Fruit fly (Drosophila melanogaster): ENCODE measurements around the gene sdt.

sdt gene

DNA sequence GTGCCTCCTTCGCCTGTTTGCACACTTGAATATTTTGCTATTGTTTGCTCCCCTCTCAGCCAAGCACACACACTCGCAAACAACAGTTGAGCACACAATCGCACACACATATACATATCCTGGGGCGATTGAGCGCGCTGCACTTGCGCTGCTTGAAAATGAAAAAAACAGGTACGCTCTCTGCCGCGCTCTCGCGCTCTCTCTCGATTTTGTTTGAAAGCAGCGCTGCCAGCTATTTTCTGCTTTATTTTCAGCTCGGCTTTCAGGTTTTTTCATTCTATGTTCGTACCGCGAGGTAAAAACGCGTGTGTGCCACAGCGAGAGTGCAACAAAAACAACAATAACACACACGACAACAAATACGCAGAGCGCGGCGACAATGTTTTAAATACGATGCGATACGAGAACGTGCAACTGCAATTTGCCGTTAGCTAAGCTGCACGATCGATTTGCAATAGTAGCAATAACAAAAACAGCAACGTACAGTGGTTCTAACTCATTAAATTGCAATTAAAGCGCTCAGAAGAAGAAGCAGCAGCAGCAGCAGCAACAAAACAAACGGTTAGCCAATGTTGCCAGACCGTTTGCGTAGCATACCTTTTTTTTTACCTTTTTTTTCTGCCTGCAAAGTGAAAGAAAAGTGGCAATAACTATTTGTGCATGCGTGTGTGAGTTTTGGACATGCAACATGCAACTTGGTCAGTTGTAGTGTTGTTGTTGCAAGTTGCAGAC lies 37.7 kb downstream of the sdt start:
- no peak for TF ChIP-seq CG17801 (GFP tag; optimal IDR thresholded peaks at IDR 0.05; ENCODE audit: partially characterized antibody)

DNA sequence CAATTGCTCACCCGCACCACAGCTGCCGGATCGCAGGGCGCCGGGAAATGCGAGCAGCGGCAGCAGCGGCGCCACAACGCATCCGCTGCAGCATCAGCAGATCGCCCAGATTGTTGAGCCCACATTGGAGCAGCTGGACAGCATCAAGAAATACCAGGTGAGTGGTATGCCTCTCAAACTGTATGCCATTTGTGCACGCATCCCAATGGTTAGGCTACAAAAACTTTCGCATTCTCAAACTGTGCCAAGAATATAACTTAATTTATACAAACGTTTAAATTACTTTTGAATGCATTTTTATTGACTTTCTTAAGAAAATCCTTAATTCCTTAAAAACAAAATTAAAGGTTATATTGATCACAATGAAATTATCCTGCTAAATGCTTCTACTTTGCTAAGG lies 49.6 kb downstream of the sdt start:
- no peak for TF ChIP-seq CG17801 (GFP tag; optimal IDR thresholded peaks at IDR 0.05; ENCODE audit: partially characterized antibody)

DNA sequence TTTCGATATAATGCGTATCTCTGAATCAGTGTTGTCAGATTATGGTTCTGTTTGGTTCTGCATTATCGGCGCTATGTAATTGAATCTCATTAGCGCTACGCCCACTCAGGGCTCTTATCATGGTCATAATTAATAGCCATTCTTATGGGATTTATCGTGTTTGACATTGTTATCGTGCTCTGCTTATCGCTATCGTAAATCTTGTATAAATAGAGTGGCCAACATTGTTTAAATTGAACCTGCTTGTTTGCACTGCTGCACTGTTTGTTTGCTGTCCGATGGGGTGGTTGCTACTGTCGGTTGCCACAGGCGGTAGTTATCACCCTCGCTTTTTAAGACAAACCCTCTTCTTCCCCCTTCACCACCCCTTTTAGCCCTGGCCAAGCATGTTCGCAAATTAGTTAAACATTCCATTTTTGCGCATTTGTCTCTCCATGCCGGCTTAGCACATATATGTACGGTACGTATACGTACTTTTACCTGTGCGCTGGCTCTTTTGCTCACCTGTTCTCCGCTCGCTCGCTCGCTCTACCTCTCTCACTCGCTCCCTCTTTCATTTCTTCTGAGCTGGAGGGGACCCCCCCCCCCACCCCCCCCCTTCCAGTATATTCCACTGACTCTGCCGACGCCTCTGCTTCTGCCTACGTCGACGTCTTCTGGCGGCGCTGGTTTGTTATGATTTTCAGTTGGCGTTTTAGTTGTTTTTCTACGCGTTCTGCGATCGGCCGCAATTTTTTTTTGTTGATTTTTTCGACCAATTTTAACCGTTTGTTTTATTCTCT lies 51.8 kb downstream of the sdt start:
- TF ChIP-seq CG17801 (GFP tag; optimal IDR thresholded peaks at IDR 0.05; ENCODE audit: partially characterized antibody) = peak; percentile 53

DNA sequence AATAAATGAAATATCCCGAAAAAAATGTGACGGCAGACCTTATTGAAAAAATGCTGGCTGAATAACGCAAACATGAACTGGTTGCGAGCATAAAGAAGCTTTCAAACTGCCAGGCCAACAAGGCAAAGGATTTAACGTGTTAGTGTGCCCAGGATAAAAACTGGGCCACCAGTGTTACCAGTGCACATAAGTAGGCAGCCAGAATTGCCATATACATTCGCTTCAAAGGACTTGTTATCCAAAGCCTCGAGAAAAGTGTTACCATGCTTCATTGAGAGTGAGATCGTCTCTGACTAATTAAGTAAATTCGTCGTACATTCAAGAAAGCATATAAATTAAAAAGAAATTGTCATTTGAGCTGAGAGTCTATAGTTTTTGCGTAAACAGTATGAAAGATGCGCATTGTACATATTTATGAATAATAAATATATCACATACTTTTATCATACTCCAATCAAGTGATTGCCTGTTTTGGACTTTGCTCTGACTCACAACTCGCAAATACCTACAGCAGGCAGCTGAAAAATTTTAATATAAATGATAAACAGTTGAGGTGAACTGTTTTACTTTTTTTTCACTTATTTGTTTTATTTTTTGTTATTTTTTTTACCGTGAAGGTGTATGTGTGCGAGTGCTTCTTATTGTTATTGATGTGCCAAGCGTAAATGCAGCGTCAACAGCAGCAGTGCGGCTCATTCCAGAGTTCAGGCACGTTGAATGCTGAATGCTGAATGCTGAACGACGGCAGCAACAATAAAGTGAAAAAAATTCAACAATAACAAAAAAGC lies 53.1 kb downstream of the sdt start:
- peak; percentile 99 for TF ChIP-seq CG17801 (GFP tag; optimal IDR thresholded peaks at IDR 0.05; ENCODE audit: partially characterized antibody)

DNA sequence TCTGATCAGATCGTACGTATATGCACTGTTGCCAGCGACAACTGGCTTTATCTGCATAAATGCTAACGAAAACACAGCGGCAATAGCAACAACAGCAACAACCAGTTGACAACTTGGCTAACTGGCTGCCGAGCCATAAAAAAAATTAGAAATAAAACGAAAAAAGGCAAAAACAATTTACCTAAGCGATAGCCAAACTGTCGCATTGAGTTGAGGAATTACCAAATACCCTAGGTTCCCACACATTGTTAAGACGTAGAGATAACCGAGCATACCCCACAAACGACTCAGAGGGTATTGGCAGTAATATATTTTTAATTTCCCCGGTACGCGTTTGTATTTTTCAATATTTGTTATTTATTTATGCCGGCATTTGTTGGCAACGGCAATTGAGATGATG lies 54.8 kb downstream of the sdt start:
- TF ChIP-seq CG17801 (GFP tag; optimal IDR thresholded peaks at IDR 0.05; ENCODE audit: partially characterized antibody) = no peak

DNA sequence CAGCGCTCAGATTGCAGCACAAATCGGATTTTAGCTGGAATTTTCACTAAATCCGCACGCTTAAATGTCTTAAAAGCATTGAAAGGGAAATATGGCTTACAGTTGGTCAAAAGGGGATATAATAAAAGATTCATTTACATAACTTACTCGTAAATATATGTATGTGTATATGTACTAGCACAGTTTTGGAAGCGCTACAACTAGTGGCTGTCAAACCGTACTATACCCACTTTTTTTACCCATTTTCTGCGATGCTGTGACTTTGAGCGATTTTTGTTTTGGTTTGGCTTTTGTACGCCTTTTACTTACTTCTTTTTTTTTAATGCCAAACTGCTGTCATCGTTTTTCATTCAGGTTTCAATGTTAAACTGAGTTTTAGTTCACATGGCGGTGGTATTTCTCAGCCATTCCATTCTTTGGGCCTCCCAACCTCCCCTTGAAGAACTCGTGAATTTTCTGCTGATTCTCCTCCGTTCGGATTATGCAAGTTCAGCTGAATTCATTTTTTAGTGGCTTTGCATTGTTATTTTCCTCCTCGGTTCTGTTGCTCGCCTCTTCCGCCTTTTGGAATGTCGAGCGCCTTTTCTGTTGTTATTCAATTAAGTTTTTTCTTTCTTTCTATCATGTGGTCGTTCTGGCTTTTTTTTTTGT lies 55.7 kb downstream of the sdt start:
- TF ChIP-seq CG17801 (GFP tag; optimal IDR thresholded peaks at IDR 0.05; ENCODE audit: partially characterized antibody) = peak; percentile 52

DNA sequence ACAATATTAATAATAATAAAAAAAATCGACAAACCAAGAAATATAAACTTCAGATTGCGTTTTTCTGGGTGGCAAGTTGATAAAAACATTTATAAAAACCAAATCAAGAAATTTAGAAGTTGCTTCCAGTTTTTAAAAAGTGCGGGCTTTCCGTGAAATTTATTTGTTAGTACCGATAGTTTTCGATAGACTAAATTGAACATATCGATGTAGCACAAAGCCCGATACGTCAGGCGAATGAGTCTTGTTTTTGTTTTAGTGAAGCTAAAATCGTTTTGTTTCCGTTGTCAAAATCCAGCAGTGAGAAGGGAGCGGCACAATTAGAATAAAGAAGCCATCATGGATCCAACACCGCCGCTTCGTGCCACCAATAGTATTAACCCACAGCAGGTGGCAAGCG lies 62.1 kb downstream of the sdt start, which contains the start of gene CG2147:
TSS of gene CG2147 (plus strand) at position 254 of the 400 bp plus-strand sequence.
- peak; percentile 62 for TF ChIP-seq CG17801 (GFP tag; optimal IDR thresholded peaks at IDR 0.05; ENCODE audit: partially characterized antibody)

DNA sequence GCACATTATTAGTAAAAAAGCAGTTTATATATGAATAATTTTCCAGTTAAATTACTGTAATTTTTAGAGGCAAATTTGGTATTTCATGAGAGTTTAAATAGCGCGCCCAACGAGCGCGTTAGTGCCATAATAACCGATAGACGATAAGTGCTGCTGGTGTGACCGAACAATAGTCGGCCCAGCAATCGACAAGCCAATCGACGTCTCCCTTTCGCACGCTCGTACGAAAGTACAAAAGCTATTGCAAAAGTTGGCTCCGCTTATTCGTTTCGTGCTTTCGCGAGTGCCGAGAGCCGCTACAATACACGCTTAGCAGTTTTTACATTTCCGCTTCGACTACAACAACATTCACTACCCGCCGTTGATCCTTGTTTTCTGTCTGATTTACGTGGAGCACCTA lies 63.9 kb downstream of the sdt start, which contains the start of gene Trxr1:
TSS of gene Trxr1 (plus strand) at position 231 of the 400 bp plus-strand sequence.
- TF ChIP-seq CG17801 (GFP tag; optimal IDR thresholded peaks at IDR 0.05; ENCODE audit: partially characterized antibody) = peak; percentile 68

DNA sequence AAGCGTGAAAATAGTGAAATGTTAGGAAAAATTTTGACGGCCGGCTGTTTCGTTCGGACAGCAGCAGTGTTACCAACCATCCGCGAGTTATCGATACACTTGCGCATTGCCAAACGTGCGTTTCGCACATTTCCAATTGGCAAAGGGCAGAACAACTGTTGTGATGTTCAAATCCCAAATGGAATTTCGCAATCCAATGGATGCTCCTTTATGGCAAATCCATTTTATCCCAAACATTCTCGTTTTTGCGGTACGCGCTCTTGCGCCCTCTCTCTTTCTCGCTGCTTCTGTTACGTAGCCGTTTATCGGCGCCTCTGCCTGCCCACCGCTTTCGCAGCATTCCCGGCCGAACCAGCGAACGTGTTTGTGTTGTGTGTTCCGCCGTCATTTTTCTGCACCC lies 64.9 kb downstream of the sdt start:
- no peak for TF ChIP-seq CG17801 (GFP tag; optimal IDR thresholded peaks at IDR 0.05; ENCODE audit: partially characterized antibody)

DNA sequence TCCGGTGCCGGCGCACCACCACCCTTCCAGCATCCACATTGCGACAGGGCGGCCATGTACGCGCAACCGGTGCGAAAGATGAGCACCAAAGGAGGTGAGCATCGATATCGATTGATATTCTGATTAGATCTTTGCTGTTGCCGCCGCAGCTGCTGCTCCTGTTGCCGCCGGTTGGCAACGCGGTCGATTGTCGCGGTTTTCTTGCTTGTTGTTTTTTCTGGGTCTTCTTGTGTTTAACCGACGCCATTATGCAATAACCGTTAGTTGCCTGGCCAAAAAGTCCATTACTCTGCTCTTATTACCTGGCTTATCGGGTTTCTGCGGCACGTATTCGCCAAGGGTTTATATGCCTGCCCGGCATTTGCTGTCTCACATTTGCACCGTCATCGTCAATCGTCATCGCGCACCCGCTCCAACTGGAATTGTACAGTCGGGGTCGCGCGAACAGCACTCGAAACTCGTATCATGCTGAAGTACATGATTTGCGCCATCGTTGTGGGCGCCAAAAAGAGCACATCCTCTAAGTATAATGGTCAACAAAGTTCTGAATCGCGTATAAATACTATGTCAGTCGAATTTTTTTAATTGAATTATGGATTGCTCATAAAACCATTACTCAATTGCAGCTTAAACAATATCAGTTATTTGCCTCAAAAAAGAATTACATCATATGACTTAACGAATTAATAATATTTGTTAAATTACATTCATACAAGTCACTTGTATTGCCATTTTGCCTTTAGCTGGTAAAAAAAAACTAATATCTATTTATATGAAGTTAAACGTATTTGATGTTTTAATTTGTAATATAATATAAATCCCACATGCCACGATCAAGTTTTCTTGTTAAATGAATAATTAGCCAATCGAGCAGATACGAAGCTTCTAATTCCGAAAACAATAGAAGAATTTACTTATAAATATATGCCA lies 65.9 kb downstream of the sdt start, which contains the start of gene sni:
TSS of gene sni (minus strand) at position 51 of the 930 bp plus-strand sequence.
- TF ChIP-seq CG17801 (GFP tag; optimal IDR thresholded peaks at IDR 0.05; ENCODE audit: partially characterized antibody) = peak; percentile 17

DNA sequence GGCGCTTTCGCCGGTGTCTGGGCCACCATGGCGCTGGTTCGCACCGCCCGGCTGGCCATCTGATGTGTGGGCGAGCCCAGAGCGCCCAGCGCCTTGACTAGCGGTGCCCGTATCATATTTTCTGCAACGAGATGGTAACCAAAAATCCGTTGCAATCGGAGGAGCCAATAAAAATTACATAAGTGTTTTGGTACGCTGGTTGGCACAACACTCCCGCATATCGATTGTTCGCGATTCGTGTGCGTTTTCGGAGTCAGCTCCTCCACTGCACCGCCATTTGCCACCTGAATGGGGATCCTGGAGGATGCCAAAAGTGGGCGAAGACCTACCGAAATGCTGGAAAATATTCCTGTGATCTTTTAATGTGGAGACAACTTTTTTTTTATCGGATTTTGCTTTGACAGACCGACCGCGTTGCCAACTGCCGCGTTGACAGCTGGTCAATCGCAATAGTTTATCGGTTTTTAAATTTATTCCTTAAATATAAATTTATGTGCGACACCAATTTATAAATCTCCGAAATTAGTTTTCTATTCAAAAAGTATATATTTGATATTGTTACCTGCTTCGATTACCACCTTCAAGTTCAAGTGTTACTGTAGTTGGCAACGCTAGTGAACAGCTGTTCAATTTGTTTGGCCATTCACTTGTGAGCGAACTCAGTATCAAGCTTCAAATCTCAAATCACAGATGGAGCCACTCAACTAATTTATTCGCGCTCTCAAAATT lies 73.1 kb downstream of the sdt start, which contains the start of gene ND-75:
TSS of gene ND-75 (minus strand) at position 420 of the 729 bp plus-strand sequence.
- TF ChIP-seq CG17801 (GFP tag; optimal IDR thresholded peaks at IDR 0.05; ENCODE audit: partially characterized antibody) = no peak

DNA sequence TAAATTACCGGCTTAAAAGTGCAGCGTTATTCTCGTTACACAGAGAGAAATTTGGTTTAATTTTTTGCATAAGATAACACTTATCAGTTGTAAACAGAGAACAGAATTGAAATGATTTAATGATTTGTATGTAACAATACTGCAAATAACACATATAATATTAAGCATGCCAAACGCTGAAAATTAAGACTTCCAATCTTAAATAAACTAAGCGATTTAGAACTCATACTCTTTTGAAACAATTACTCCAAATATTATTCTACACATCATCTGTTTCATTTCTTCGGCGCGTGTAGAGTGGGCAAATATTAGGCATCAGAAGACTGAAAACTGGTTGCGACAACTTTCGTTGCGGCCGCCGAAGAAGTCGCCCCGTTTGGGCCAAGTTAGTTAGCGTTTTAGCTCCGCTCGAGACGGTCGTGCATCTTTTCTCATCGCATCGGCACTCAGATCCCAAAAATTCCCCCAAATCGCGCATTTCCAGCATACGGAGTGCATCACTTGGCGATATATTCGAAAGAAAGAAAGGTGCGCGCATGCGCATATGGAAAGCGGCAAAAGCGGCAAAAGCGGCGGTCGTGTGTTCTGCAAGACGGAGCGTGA lies 74.0 kb downstream of the sdt start, which contains the start of gene CG1632:
TSS of gene CG1632 (plus strand) at position 387 of the 603 bp plus-strand sequence.
- no peak for TF ChIP-seq CG17801 (GFP tag; optimal IDR thresholded peaks at IDR 0.05; ENCODE audit: partially characterized antibody)

All from ovary, adult (tissue).